Fruit fly (Drosophila melanogaster) whole organism, pupa: ENCODE measurements around the gene Syt1.

Experiments used
- CG10348 ChIP-seq: fragments of 200-800 bp; sonication (Bioruptor generic); IDR thresholded peaks from 2 replicates; pipeline ENCODE4 v1.3.6; 2022; ENCODE audit warnings: missing biosample characterization, missing genetic modification characterization
- CG13204 ChIP-seq: fragments of 200-800 bp; sonication (Bioruptor generic); optimal IDR thresholded peaks from 2 replicates; lab custom pipeline; 2018; ENCODE audit warnings: missing biosample characterization, mild to moderate bottlenecking, missing genetic modification characterization, moderate library complexity
- CG15710 ChIP-seq: fragments of 200-800 bp; sonication (Bioruptor generic); optimal IDR thresholded peaks from 2 replicates; lab custom pipeline; 2018; ENCODE audit warnings: missing biosample characterization, mild to moderate bottlenecking, missing genetic modification characterization, moderate library complexity
- CG17806 ChIP-seq: fragments of 200-800 bp; sonication (Bioruptor generic); optimal IDR thresholded peaks from 2 replicates; lab custom pipeline; 2018; ENCODE audit warnings: missing biosample characterization, mild to moderate bottlenecking, missing genetic modification characterization, moderate library complexity
- CG32121 ChIP-seq: fragments of 200-800 bp; sonication (Bioruptor generic); IDR thresholded peaks from 2 replicates; pipeline ENCODE4 v1.3.6; 2022; ENCODE audit warnings: missing biosample characterization, missing genetic modification characterization
- CG8159 ChIP-seq: fragments of 200-800 bp; sonication (Bioruptor generic); optimal IDR thresholded peaks from 3 replicates; lab custom pipeline; 2018; ENCODE audit warnings: missing biosample characterization, mild to moderate bottlenecking, missing genetic modification characterization, moderate library complexity
- CG8301 ChIP-seq: fragments of 200-800 bp; sonication (Bioruptor generic); optimal IDR thresholded peaks from 2 replicates; lab custom pipeline; 2018; ENCODE audit warnings: missing biosample characterization, mild to moderate bottlenecking, missing genetic modification characterization
- CG9948 ChIP-seq: fragments of 200-800 bp; sonication (Bioruptor generic); optimal IDR thresholded peaks from 2 replicates; lab custom pipeline; 2018; ENCODE audit warnings: missing biosample characterization, mild to moderate bottlenecking, missing genetic modification characterization, moderate library complexity
- D1 ChIP-seq: fragments of 200-800 bp; sonication (Bioruptor generic); optimal IDR thresholded peaks from 2 replicates; lab custom pipeline; 2018; ENCODE audit warnings: missing biosample characterization, mild to moderate bottlenecking, missing genetic modification characterization, moderate library complexity
- EcR ChIP-seq: fragments of 200-800 bp; sonication (Bioruptor generic); optimal IDR thresholded peaks from 3 replicates; lab custom pipeline; 2019; ENCODE audit warnings: missing biosample characterization, missing genetic modification characterization, mild to moderate bottlenecking, moderate library complexity, missing genetic modification reagents
- Ets98B ChIP-seq: fragments of 200-800 bp; sonication (Bioruptor generic); IDR thresholded peaks from 2 replicates; pipeline ENCODE4 v1.3.6; 2022; ENCODE audit warnings: missing biosample characterization, missing genetic modification characterization
- Pif1B ChIP-seq: fragments of 200-800 bp; sonication (Bioruptor generic); optimal IDR thresholded peaks from 3 replicates; lab custom pipeline; 2016; ENCODE audit warnings: missing biosample characterization, missing genetic modification characterization
- fd96Ca ChIP-seq: fragments of 200-800 bp; sonication (Bioruptor generic); IDR thresholded peaks from 3 replicates; pipeline ENCODE4 v1.3.6; 2022; ENCODE audit warnings: missing biosample characterization, missing genetic modification characterization

DNA sequence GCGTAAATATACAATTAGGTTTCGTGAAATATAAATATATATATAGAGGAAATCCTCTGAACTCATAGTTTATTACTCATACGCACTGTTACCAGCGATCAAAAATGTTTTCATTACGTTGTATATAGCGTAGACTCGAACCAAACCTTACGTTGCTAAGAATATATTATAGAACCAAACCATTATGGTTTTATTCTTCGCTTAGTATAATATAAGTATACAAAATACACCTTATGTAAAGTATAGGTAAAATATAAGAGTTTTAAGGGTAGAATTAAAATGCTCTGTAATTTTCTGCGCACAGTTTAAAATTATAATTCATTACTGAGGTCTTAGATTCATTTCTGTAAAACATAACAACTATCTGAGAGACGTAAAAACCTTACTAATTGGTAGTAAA lies 75.3 kb downstream of the Syt1 start:
- TF ChIP-seq EcR (GFP tag; lab: Kevin White, UChicago), result no peak
- TF ChIP-seq Pif1B (GFP tag; lab: Kevin White, UChicago), result no peak
- TF ChIP-seq CG17806 (tag; lab: Kevin White, UChicago), result no peak
- TF ChIP-seq Ets98B (GFP tag; lab: Robert Waterston, UW), result no peak
- no peak for TF ChIP-seq CG8159 (tag; lab: Kevin White, UChicago)
- TF ChIP-seq CG8301 (tag; lab: Kevin White, UChicago), result no peak
- TF ChIP-seq CG10348 (GFP tag; lab: Robert Waterston, UW), result no peak
- no peak for TF ChIP-seq CG9948
- no peak for TF ChIP-seq fd96Ca
- TF ChIP-seq CG15710, result no peak
- no peak for TF ChIP-seq CG13204 (GFP tag; lab: Kevin White, UChicago)
- TF ChIP-seq CG32121 (GFP tag; lab: Robert Waterston, UW), result no peak
- no peak for TF ChIP-seq D1 (tag; lab: Kevin White, UChicago)
